Worm (Caenorhabditis elegans): Measurements from ENCODE around the gene ddo-3.

ddo-3 gene

DNA sequence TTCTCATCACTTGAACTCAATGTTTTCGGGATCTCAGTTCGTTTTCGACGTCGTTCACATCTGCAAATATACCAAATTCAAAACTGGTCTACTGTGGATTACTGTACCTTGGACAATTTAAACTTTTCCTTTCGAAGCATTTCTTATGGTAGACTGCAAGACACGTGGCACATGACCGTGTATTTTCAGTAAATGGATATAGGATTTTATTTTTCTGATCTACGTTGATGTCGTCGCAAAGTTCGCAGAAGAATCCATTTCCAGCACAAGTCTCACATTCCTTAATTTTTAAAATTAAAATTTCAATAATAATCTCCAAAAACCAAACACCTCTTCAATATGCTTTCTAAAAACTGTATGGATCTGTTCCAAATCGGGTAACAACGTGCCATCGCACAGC is 1.8 kb downstream of the ddo-3 start:
- TF ChIP-seq K12H6.12 (tag; optimal IDR thresholded peaks at IDR 0.05) (no peak), nhr-90 (tag; optimal IDR thresholded peaks at IDR 0.05) (no peak), rpc-1 (optimal IDR thresholded peaks at IDR 0.05) (no peak), rpc-1 (tag; optimal IDR thresholded peaks at IDR 0.05) (no peak), egl-18 (GFP tag; IDR thresholded peaks at IDR 0.05) (no peak), ceh-27 (GFP tag; optimal IDR thresholded peaks at IDR 0.05) (no peak), ztf-26 (tag; optimal IDR thresholded peaks at IDR 0.05) (no peak), nfyb-1 (GFP tag; IDR thresholded peaks at IDR 0.05) (no peak), attf-6 (GFP tag; IDR thresholded peaks at IDR 0.05) (no peak), ceh-79 (tag; optimal IDR thresholded peaks at IDR 0.05) (no peak), nhr-80 (tag; optimal IDR thresholded peaks at IDR 0.05) (no peak), die-1 (tag; optimal IDR thresholded peaks at IDR 0.05) (no peak), B0035.1 (tag; optimal IDR thresholded peaks at IDR 0.05) (no peak), somi-1 (GFP tag; optimal IDR thresholded peaks at IDR 0.05) (no peak), bed-1 (GFP tag; IDR thresholded peaks at IDR 0.05) (no peak), rcor-1 (GFP tag; IDR thresholded peaks at IDR 0.05) (no peak), chd-7 (tag; optimal IDR thresholded peaks at IDR 0.05) (no peak), ceh-58 (GFP tag; IDR thresholded peaks at IDR 0.05) (no peak), him-1 (tag; optimal IDR thresholded peaks at IDR 0.05) (no peak), zim-3 (tag; optimal IDR thresholded peaks at IDR 0.05) (no peak), tbp1 (GFP tag; optimal IDR thresholded peaks at IDR 0.05) (no peak)

DNA sequence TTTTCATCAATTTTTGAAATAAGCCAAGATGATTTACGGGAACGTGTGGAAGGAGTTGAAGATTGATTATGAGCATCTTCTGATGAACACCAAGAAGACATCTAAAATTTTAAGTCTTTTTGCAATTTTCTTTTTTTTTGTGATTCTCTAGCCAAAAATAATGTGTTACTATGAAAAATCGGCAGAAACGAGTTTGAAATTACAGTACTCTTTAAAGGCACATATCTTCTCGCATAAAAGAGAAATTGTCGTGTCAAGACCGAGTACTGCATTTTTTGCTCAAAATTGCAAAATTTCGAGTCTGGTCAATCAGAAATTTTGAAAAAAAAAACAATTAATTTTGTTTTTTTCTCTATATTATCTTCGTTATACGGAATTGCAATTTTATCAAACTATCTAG is 4.4 kb downstream of the ddo-3 start, which contains the start of gene F20H11.1:
F20H11.1 (minus strand) TSS at position 101 of the 400 bp plus-strand sequence.
- TF ChIP-seq nhr-179 (tag; optimal IDR thresholded peaks at IDR 0.05): no peak
- peak; percentile 25 for TF ChIP-seq atf-7 (tag; optimal IDR thresholded peaks at IDR 0.05)
- no peak for TF ChIP-seq madf-6 (GFP tag; IDR thresholded peaks at IDR 0.05)

DNA sequence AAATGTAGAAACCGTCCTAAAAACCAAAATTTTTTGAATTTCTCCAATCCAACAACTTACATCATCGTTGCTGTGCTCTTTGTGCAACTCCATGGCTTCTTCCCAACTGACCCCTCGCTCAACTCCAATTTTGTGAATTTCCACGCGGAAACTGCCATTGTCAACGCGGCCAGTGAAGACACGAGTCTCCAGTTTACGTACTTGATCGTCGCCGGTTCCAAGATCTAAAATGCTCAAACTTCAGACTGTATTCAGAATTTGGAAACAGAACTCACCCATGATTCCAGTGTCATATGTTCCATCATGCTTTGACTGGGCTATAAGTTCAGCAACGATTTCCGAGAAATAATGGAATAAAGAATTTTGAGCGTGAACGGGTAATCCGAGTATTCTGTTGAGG is 6.4 kb downstream of the ddo-3 start:
- TF ChIP-seq ceh-79 (tag; optimal IDR thresholded peaks at IDR 0.05): no peak
- TF ChIP-seq snpc-1.1 (tag; optimal IDR thresholded peaks at IDR 0.05; ENCODE audit: insufficient read depth): no peak
- no peak for TF ChIP-seq mcd-1 (GFP tag; IDR thresholded peaks at IDR 0.05)
- no peak for TF ChIP-seq egl-44 (GFP tag; IDR thresholded peaks at IDR 0.05)
- no peak for TF ChIP-seq mel-28 (tag; optimal IDR thresholded peaks at IDR 0.05; ENCODE audit: borderline replicate concordance)
- TF ChIP-seq ceh-40 (GFP tag; IDR thresholded peaks at IDR 0.05): no peak
- TF ChIP-seq Y95B8A.8 (GFP tag; IDR thresholded peaks at IDR 0.05): no peak

ce11 chrIII:6601073-6601472 is 13.4 kb downstream of the ddo-3 start, which contains the start of gene let-765:
Gene let-765, minus strand, starts transcription at chrIII:6601173.
- 0 out of 2 replicates have a peak, but pooled peaks have one; percentile 12 for TF ChIP-seq pbrm-1 (GFP tag; IDR thresholded peaks at IDR 0.05)
- TF ChIP-seq F33H1.4 (GFP tag; IDR thresholded peaks at IDR 0.05): no peak

- TF ChIP-seq ceh-27 (GFP tag; optimal IDR thresholded peaks at IDR 0.05) (no peak), cebp-1 (GFP tag; IDR thresholded peaks at IDR 0.05) (no peak), cebp-1 (tag; optimal IDR thresholded peaks at IDR 0.05) (peak; percentile 1)
These were observed 15.5 kb downstream of the ddo-3 start for ce11 chrIII:6603185-6603584.
